Worm (Caenorhabditis elegans) whole organism, L4 larva: ENCODE data around the gene W06G6.10.

ENCODE experiments used
- aly-2 ChIP-seq: sonication (generic microtip); optimal IDR thresholded peaks from 2 replicates; lab custom pipeline; 2018; ENCODE audit warnings: missing biosample characterization, missing genetic modification characterization
- lsy-2 ChIP-seq, 2 experiments: fragments of 150-350 bp in 1 of 2; sonication (generic microtip) in 1 of 2; optimal IDR thresholded peaks; 2 replicates each; lab custom pipeline; 2014 to 2017; ENCODE audit warnings: missing biosample characterization in 2 of 2, missing genetic modification characterization in 2 of 2
- tag-97 ChIP-seq: fragments of 200-800 bp; sonication (Bioruptor generic); IDR thresholded peaks from 2 replicates; pipeline ENCODE4 v1.3.6; 2022; ENCODE audit warnings: missing genetic modification characterization, missing compliant biosample characterization
- tra-1 ChIP-seq: fragments of 200-800 bp; sonication (Bioruptor generic); IDR thresholded peaks from 2 replicates; pipeline ENCODE4 v1.3.6; 2022; ENCODE audit warnings: missing genetic modification reagents, missing genetic modification characterization, missing compliant biosample characterization

DNA sequence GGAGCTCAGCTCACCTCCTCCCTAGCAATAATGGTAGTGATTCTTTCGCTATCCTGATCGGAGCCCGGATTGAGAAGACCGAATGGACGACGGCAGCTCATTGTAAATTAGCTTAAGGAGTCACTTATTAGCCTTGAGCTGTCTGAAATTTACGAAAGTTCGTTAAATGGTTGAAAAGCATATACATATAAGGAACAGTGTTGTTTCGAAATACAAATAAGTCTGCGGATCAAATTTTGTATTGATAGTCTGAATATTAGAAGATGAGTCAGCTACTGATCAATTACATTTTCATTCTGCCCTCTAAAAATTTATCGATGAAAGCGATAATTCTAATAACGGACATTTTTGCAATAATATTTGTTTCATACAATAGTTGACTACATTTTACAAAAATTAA, 19.7 kb upstream of the W06G6.10 start, which contains the start of gene F14F8.14:
- TF ChIP-seq tra-1 (GFP tag; lab: Robert Waterston, UW), result no peak
- TF ChIP-seq lsy-2 (tag; optimal IDR thresholded peaks at IDR 0.05; lab: Kevin White, UChicago), result no peak
- no peak for TF ChIP-seq aly-2 (tag; lab: Kevin White, UChicago)
- no peak for TF ChIP-seq tag-97
